Worm (Caenorhabditis elegans) whole organism, mixed stage, embryonic: ENCODE results near the gene acdh-8.
"Not testable (repeated sequence)": the region's sequence is repeated elsewhere in the genome, so short reads cannot be mapped to it uniquely, and the experiment has no call there.

Experiments used
- bed-3 ChIP-seq: fragments of 200-800 bp; sonication (Bioruptor generic); optimal IDR thresholded peaks from 3 replicates; lab custom pipeline; 2018; ENCODE audit warnings: mild to moderate bottlenecking, missing genetic modification characterization, moderate library complexity, missing compliant biosample characterization
- blmp-1 ChIP-seq: fragments of 150-350 bp; optimal IDR thresholded peaks from 2 replicates; lab custom pipeline; 2014; ENCODE audit warnings: missing biosample characterization, missing genetic modification characterization
- ceh-39 ChIP-seq: fragments of 150-350 bp; optimal IDR thresholded peaks from 2 replicates; lab custom pipeline; 2014; ENCODE audit warnings: missing biosample characterization, missing genetic modification characterization
- ceh-43 ChIP-seq: fragments of 200-800 bp; sonication (Bioruptor generic); optimal IDR thresholded peaks from 2 replicates; lab custom pipeline; 2018; ENCODE audit warnings: mild to moderate bottlenecking, missing genetic modification characterization, moderate library complexity, missing compliant biosample characterization
- ceh-83 ChIP-seq: fragments of 200-800 bp; sonication (Bioruptor generic); optimal IDR thresholded peaks from 2 replicates; lab custom pipeline; 2018; ENCODE audit warnings: mild to moderate bottlenecking, missing genetic modification characterization, missing compliant biosample characterization
- elt-1 ChIP-seq: sonication (generic microtip); optimal IDR thresholded peaks from 2 replicates; lab custom pipeline; 2017; ENCODE audit warnings: missing genetic modification characterization, mild to moderate bottlenecking, missing compliant biosample characterization, antibody characterized with exemption, moderate library complexity, borderline replicate concordance; ENCODE audit not compliant: insufficient read depth
- elt-3 ChIP-seq: fragments of 150-350 bp; optimal IDR thresholded peaks from 2 replicates; lab custom pipeline; 2014; ENCODE audit warnings: missing biosample characterization, missing genetic modification characterization
- flh-1 ChIP-seq: fragments of 200-800 bp; sonication (Bioruptor generic); optimal IDR thresholded peaks from 2 replicates; lab custom pipeline; 2018; ENCODE audit warnings: mild to moderate bottlenecking, missing genetic modification characterization, moderate library complexity, missing compliant biosample characterization
- ham-2 ChIP-seq: fragments of 200-800 bp; sonication (Bioruptor generic); optimal IDR thresholded peaks from 2 replicates; lab custom pipeline; 2018; ENCODE audit warnings: mild to moderate bottlenecking, missing genetic modification characterization, missing compliant biosample characterization
- hlh-1 ChIP-seq: fragments of 150-350 bp; optimal IDR thresholded peaks from 2 replicates; lab custom pipeline; 2014; ENCODE audit warnings: missing biosample characterization, missing genetic modification reagents, missing genetic modification characterization
- lin-13 ChIP-seq: fragments of 150-350 bp; optimal IDR thresholded peaks from 2 replicates; lab custom pipeline; 2014; ENCODE audit warnings: missing biosample characterization, missing genetic modification characterization
- lin-32 ChIP-seq: fragments of 200-800 bp; sonication (Bioruptor generic); optimal IDR thresholded peaks from 2 replicates; lab custom pipeline; 2018; ENCODE audit warnings: mild to moderate bottlenecking, missing genetic modification characterization, missing compliant biosample characterization
- lsy-2 ChIP-seq: fragments of 150-350 bp; optimal IDR thresholded peaks from 2 replicates; lab custom pipeline; 2014; ENCODE audit warnings: missing biosample characterization, missing genetic modification characterization
- mab-5 ChIP-seq: fragments of 150-350 bp; optimal IDR thresholded peaks from 2 replicates; lab custom pipeline; 2014; ENCODE audit warnings: missing biosample characterization, missing genetic modification characterization
- mep-1 ChIP-seq: fragments of 150-350 bp; optimal IDR thresholded peaks from 2 replicates; lab custom pipeline; 2017; ENCODE audit warnings: missing biosample characterization, missing genetic modification reagents, missing genetic modification characterization, inconsistent platforms
- mls-2 ChIP-seq: sonication (generic microtip); optimal IDR thresholded peaks from 2 replicates; lab custom pipeline; 2016; ENCODE audit warnings: mild to moderate bottlenecking, missing genetic modification characterization, moderate library complexity, missing compliant biosample characterization
- nhr-12 ChIP-seq: fragments of 150-350 bp; optimal IDR thresholded peaks from 2 replicates; lab custom pipeline; 2014; ENCODE audit warnings: missing biosample characterization, missing genetic modification characterization
- nhr-2 ChIP-seq: fragments of 150-350 bp; optimal IDR thresholded peaks from 2 replicates; lab custom pipeline; 2014; ENCODE audit warnings: missing biosample characterization, missing genetic modification characterization
- nhr-237 ChIP-seq: fragments of 150-350 bp; optimal IDR thresholded peaks from 2 replicates; lab custom pipeline; 2014; ENCODE audit warnings: missing biosample characterization, missing genetic modification characterization
- nhr-28 ChIP-seq: fragments of 150-350 bp; optimal IDR thresholded peaks from 2 replicates; lab custom pipeline; 2014; ENCODE audit warnings: missing biosample characterization, missing genetic modification characterization
- nhr-76 ChIP-seq: sonication (generic microtip); optimal IDR thresholded peaks from 2 replicates; lab custom pipeline; 2017; ENCODE audit warnings: missing biosample characterization, missing genetic modification characterization
- sem-2 ChIP-seq: fragments of 200-800 bp; sonication (Bioruptor generic); optimal IDR thresholded peaks from 2 replicates; lab custom pipeline; 2018; ENCODE audit warnings: mild to moderate bottlenecking, missing genetic modification characterization, missing compliant biosample characterization
- snpc-4 ChIP-seq: fragments of 150-350 bp; optimal IDR thresholded peaks from 2 replicates; lab custom pipeline; 2014; ENCODE audit warnings: missing biosample characterization, missing genetic modification characterization
- sptf-1 ChIP-seq: sonication (generic microtip); optimal IDR thresholded peaks from 2 replicates; lab custom pipeline; 2017; ENCODE audit warnings: mild to moderate bottlenecking, missing genetic modification characterization, moderate library complexity, missing compliant biosample characterization
- tbx-8 ChIP-seq: fragments of 200-800 bp; sonication (Bioruptor generic); optimal IDR thresholded peaks from 2 replicates; lab custom pipeline; 2018; ENCODE audit warnings: mild to moderate bottlenecking, missing genetic modification characterization, moderate library complexity, missing compliant biosample characterization
- unc-120 ChIP-seq: sonication (generic microtip); optimal IDR thresholded peaks from 2 replicates; lab custom pipeline; 2017; ENCODE audit warnings: missing genetic modification characterization, missing compliant biosample characterization; ENCODE audit not compliant: poor library complexity, severe bottlenecking
- unc-39 ChIP-seq: fragments of 150-350 bp; optimal IDR thresholded peaks from 2 replicates; lab custom pipeline; 2014; ENCODE audit warnings: missing biosample characterization, missing genetic modification characterization
- unc-62 ChIP-seq: fragments of 150-350 bp; optimal IDR thresholded peaks from 2 replicates; lab custom pipeline; 2014; ENCODE audit warnings: missing biosample characterization, missing genetic modification reagents, missing genetic modification characterization
- zip-8 ChIP-seq: fragments of 150-350 bp; optimal IDR thresholded peaks from 2 replicates; lab custom pipeline; 2014; ENCODE audit warnings: missing biosample characterization, missing genetic modification characterization

acdh-8 gene

DNA sequence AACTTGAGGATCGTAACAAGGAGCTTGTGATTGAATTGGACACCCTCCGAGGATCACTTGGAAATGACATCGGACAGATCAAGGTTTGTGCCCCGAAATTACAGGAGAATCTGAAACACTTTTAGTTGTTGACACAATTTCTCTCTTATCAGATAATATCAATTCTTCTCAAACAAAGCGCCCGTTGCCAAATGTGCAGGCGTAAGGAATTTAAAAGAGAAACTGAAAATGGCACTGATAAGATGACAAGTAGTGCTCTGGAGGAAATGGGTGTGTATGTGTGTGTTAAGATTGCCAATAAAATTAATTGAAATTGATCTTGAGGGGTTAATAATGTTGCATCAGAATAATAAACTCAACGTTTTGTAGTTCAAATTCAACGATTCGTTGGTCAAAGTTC lies 42.9 kb upstream of the acdh-8 start:
- no peak for TF ChIP-seq elt-3 (tag; lab: Kevin White, UChicago)
- no peak for TF ChIP-seq ceh-83 (GFP tag; lab: Kevin White, UChicago)
- no peak for TF ChIP-seq nhr-237 (tag; lab: Kevin White, UChicago)
- no peak for TF ChIP-seq nhr-2 (tag; lab: Kevin White, UChicago)
- TF ChIP-seq flh-1 (GFP tag; lab: Kevin White, UChicago), result no peak
- no peak for TF ChIP-seq tbx-8
- no peak for TF ChIP-seq unc-120 (tag; lab: Kevin White, UChicago)
- TF ChIP-seq sem-2 (GFP tag; lab: Kevin White, UChicago), result no peak
- no peak for TF ChIP-seq bed-3 (GFP tag; lab: Kevin White, UChicago)
- TF ChIP-seq nhr-28 (tag; lab: Kevin White, UChicago), result no peak
- TF ChIP-seq hlh-1 (tag; lab: Kevin White, UChicago), result no peak
- no peak for TF ChIP-seq sptf-1
- no peak for TF ChIP-seq ceh-39 (tag; lab: Kevin White, UChicago)
- no peak for TF ChIP-seq mab-5 (tag; lab: Kevin White, UChicago)
- TF ChIP-seq blmp-1, result no peak
- TF ChIP-seq nhr-12, result no peak
- no peak for TF ChIP-seq elt-1 (tag; lab: Kevin White, UChicago)
- no peak for TF ChIP-seq lin-13

DNA sequence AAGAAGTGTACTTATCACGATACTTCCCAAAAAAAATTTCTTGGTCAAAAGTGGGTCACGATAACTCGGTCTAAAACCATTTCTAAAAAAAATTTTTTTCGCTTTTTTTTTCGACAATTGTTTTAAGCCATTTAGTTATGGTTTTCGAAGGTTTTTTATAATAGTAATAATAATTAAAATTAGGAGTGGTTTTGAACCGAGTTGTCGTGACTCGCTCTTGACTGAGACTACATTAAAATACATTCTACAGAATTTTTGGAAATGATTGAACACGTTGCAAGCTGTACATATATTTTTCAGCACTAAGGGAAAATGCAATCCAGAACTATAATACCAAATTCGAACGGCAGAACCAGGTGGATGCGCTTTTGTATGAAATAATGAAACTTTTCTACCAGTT lies 40.1 kb upstream of the acdh-8 start, which contains the start of gene F10C1.8:
TSS of gene F10C1.8 (plus strand) at position 301 of the 400 bp plus-strand sequence.
- TF ChIP-seq mab-5 (tag; lab: Kevin White, UChicago) (no peak), ceh-43 (no peak), snpc-4 (tag; lab: Kevin White, UChicago) (no peak), unc-39 (no peak), ceh-39 (tag; lab: Kevin White, UChicago) (no peak), ceh-83 (GFP tag; lab: Kevin White, UChicago) (no peak)

DNA sequence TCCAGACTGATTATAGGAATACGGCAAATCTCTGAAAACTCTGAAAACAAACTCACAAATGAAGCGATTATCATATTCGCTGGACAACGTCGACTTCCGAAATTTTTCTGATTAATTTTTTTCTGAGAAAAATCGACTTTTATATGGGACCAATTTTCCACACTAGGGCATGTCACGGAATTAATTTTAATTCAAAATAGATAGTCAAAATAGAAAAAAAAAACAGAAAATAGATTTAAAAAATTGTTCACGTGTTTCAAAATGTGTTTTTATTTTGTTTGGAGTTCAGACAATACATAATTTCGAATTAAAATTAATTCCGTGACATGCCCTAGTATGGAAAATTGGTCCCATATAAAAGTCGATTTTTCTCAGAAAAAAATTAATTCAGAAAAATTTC lies 36.6 kb upstream of the acdh-8 start, which contains the start of the genes F10C1.3 and F10C1.23:
TSS of gene F10C1.3 (minus strand) at position 101 of the 400 bp plus-strand sequence.
TSS of gene F10C1.23 (plus strand) at position 385 of the 400 bp plus-strand sequence.
- TF ChIP-seq ham-2 (GFP tag; lab: Kevin White, UChicago); mep-1 (tag; lab: Kevin White, UChicago); mls-2: not testable (repeated sequence)
- TF ChIP-seq, all 35 proteins: peak for 0; not testable (repeated sequence) for 35

DNA sequence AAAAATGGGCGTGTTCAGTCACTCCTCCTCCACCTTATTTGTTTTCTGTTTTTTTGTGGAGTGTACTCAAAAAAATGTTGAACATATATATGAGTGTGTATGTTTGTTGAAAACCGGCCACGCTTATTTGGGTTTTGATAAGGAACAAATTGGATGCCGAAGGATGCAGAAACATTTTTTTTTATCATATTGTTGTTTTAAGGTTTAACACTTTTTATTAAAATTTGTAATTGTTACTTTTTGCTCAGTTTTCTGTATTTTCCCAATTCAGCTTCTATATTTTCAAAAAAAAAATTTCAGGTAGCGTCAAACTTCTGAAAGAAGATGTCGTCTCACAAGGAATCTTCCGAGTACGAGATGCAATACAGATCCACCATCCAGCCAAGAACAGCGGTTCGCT lies 29.0 kb upstream of the acdh-8 start, which contains the start of gene ifb-1:
TSS of gene ifb-1 (plus strand) at position 301 of the 400 bp plus-strand sequence.
- TF ChIP-seq ham-2 (GFP tag; lab: Kevin White, UChicago) (no peak), bed-3 (GFP tag; lab: Kevin White, UChicago) (no peak), zip-8 (tag; lab: Kevin White, UChicago) (no peak), lsy-2 (no peak), ceh-83 (GFP tag; lab: Kevin White, UChicago) (no peak), nhr-237 (tag; lab: Kevin White, UChicago) (no peak), nhr-12 (no peak), elt-1 (tag; lab: Kevin White, UChicago) (no peak), hlh-1 (tag; lab: Kevin White, UChicago) (no peak), flh-1 (GFP tag; lab: Kevin White, UChicago) (no peak), sptf-1 (no peak), unc-39 (no peak), nhr-76 (tag; lab: Kevin White, UChicago) (no peak), lin-32 (GFP tag; lab: Kevin White, UChicago) (no peak)

DNA sequence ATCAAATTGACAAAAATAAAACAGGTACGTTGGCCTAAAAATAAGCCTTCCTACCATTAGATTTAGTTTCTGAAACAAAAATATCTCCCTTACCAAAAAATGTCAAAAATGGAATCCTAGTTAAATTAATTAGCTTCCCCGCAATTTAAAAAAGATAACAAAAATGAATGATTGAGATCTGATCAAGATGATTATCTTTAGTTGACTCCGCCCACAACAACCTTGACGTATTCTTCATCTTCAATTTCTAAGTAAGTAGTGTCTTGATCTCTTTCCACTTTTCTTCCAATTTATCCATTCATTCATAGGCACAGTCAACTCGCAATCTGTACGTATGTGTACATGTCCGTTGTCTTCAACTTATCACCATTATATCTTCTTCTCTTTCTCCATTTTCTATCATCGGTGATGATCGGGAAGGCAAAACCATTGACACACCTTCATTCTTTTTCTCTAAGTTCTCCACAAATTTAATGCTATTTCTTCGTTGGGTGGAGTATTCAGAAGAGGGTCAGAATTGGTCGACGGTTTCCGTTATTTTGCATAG lies 25.9 kb upstream of the acdh-8 start:
- TF ChIP-seq ham-2 (GFP tag; lab: Kevin White, UChicago) (no peak), mep-1 (tag; lab: Kevin White, UChicago) (no peak), unc-62 (GFP tag; lab: Kevin White, UChicago) (no peak), ceh-39 (tag; lab: Kevin White, UChicago) (no peak), elt-1 (tag; lab: Kevin White, UChicago) (peak; percentile 86), sem-2 (GFP tag; lab: Kevin White, UChicago) (no peak)
